Fruit fly (Drosophila melanogaster) whole organism, larva: Measurements from ENCODE around the gene CG34269.
A peak's percentile ranks its signal among the peaks of the same experiment; 100 is the strongest.

Experiments
- noc ChIP-seq: fragments of 200-800 bp; sonication (Bioruptor generic); optimal IDR thresholded peaks from 3 replicates; lab custom pipeline; 2019; ENCODE audit warnings: missing biosample characterization, mild to moderate bottlenecking, missing genetic modification characterization, moderate library complexity

The CG34269 gene

DNA sequence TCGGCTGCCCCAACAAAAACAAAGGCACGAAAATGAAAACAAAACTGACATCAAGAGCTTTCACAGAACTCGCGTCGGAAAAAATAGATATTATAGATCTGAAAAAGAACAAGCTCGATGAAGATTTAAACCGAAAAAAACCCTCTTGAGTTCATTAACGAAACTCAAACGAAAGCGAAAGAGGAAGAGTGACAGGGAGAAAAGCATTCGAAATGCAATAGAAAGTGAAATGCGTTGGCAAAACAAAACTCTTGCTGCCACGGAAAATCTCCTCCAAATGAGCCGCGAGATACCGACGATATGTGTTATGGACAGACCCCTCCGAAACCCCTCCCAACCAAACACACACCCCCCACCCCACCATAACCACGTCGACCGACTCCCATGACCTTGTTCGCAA lies 11.6 kb upstream of the CG34269 start:
- TF ChIP-seq noc (tag; lab: Kevin White, UChicago): no peak

DNA sequence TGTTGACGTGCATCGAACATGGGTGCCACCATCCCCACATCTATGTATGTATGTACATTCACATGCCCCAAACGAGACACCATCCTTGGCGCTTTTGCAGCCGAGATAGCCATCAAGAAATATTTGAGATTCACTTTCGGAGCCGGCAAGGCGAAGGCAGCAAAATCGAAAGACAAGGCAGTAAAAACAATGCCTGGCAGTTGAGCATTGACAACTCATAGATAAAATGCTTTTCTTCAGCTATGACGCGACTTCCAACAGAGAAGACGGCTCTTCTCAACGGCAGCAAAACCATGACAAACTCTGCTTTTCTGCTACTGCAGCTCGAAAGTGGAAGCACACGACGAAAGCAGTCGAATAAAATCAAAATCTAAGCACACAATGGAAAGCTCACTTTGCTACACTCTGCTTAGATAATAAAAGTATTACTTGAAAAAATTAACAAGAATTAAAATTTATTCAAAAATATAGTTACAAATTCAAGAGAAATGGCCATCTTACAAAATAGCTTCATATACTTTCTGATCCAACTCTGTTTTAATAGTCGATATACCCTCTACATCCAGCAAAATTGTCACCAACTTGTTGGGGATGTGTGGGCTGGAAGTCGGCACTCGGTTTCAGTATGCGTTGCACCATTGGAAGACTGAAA lies 11.1 kb upstream of the CG34269 start:
- TF ChIP-seq noc (tag; lab: Kevin White, UChicago): no peak

- no peak for TF ChIP-seq noc (tag; lab: Kevin White, UChicago)
Observed at dm6 chr3L:520465-521216, 7.5 kb upstream of the CG34269 start.

- TF ChIP-seq noc (tag; lab: Kevin White, UChicago): no peak
Observed at dm6 chr3L:524246-524645, 3.9 kb upstream of the CG34269 start.

DNA sequence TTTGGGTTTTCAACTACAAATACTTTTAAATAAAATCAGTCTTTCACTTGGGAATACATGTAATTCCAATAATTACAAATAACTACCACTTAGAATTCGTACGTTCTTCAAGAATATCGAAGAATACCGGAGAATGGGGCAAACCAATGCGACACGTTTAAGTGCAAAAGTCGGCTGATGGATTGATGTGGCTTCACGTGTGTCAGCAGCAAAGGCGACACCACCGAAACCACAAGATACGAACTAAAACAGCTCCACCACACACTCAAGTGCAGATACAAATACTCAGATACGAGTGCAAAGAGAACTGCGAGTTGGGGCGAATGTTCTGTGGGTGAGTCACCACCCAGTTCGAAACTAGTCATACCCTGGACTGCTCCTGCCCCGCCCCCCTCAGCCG lies 2.7 kb downstream of the CG34269 start:
- TF ChIP-seq noc (tag; lab: Kevin White, UChicago): no peak

dm6 chr3L:531280-531853 lies 3.2 kb downstream of the CG34269 start:
- TF ChIP-seq noc (tag; lab: Kevin White, UChicago): no peak

DNA sequence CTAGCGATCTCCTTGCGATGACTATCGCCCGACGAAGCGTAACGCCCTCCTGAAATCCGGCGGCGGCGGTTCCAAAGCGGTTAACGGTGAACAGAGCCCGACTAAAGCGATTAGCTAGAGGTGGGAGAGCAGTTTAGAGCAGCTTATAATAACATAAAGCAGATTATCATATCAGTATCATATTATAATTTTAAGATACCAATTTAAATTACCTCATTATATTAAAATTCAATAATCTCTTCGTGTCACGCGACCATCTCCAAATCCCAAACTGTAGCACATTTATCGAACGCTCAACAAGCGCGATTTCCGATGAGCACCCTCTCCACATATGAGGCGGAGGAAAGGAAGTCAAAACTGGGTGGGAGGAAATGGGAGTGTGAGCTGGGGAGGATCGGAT lies 5.7 kb downstream of the CG34269 start:
- no peak for TF ChIP-seq noc (tag; lab: Kevin White, UChicago)

dm6 chr3L:536104-536503 lies 8.0 kb downstream of the CG34269 start:
- no peak for TF ChIP-seq noc (tag; lab: Kevin White, UChicago)

DNA sequence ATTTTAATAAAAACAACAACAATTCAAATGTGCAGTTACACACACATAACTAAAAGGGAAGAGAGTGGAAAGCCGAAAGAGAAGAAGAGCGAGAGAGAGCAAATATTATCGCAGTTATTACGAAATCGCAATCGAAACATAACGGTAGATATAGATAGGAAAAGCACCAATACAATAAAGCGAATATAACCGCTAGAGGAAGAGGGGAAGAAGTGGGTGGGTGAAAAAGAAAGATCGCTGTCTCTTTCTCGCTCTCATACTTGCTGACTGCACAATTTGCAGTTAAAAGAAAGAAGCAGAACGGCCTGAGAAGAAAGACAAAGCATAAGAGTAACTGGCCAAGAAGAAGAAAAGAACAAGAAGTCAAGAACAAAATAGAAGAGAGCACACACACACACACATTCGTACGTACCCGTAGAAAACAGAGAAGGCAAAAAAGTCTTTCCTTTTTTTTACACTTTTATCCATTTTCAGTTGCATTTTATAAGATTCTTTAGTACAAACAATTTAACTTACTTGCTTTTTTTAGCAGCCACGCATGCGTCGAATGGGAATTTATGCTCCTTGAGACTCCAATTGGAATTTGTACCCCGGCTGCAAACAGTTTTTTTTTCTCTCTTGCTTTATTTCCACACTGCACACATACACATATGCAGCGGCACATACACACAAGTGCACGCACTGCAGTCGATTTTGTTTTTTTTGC lies 11.4 kb downstream of the CG34269 start:
- no peak for TF ChIP-seq noc (tag; lab: Kevin White, UChicago)

dm6 chr3L:540089-540407 lies 11.9 kb downstream of the CG34269 start:
- TF ChIP-seq noc (tag; lab: Kevin White, UChicago): no peak

DNA sequence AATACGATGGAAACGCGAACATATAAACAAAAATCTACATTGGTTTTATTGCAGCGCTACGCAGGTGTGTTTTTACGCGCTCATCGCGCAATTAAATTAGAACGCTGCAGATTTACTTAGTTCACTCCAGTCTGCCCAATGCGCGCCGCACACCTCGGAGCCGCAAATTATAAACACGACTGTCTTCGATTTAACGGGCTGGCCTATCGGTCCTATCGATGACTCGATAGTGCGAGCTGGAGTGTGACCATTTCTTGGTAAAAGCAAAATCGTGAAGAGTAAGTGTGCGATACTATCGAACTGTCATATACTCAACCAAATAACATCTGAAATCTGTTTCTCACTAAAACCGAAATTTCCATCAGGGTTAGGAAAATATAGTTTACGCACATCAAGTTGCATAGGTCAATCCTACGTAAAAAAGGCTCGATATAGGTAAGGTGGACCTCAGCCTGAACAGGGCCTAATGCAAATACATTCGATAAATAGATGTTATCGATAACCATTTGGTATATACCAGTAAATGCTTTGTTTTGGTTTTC lies 12.4 kb downstream of the CG34269 start, which contains the start of the genes klar and BORCS6:
TSS of gene klar (minus strand) at position 183 of the 542 bp plus-strand sequence.
TSS of gene BORCS6 (plus strand) at position 420 of the 542 bp plus-strand sequence.
- peak; percentile 26 for TF ChIP-seq noc (tag; lab: Kevin White, UChicago)

DNA sequence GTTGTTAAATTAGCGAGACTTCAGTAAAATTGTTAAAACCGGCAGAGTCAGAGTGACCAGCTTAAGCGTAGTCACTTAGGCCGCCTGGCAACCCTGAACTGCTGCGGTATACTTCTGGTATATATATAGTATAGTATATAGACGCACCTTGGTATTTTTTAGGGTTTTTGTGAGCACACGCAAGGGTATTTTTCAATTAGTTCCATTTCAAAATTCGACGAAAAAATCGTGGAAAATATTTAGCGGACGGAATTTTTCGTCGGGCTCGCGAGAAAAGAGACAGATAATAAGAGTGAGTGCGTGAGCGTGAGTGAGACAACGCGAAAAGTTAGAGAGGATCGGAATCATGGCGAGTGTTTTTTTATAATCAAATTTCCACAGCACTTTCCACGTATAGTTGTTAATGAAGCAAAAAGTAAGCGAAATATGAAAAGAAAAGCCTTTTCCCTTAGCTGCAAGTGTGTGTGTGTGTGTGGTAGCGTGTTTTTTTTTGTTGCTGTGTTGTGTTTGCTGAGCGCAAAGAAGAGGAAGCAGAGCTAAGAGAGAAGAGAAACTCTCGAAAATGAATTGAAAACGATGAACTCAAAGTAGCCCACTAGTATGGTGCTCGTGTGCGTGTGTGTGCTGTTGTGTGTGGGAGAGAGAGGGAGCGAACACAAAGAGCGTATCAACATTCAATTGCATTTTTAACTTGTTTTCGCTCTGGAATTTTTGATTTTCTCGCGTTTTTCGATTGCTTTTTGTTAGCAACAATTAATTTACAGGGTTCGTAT lies 14.9 kb downstream of the CG34269 start, which contains the start of the genes Cypl and Hipk:
TSS of gene Cypl (minus strand) at position 69 of the 773 bp plus-strand sequence.
TSS of gene Hipk (plus strand) at position 198 of the 773 bp plus-strand sequence.
- TF ChIP-seq noc (tag; lab: Kevin White, UChicago): peak; percentile 59

DNA sequence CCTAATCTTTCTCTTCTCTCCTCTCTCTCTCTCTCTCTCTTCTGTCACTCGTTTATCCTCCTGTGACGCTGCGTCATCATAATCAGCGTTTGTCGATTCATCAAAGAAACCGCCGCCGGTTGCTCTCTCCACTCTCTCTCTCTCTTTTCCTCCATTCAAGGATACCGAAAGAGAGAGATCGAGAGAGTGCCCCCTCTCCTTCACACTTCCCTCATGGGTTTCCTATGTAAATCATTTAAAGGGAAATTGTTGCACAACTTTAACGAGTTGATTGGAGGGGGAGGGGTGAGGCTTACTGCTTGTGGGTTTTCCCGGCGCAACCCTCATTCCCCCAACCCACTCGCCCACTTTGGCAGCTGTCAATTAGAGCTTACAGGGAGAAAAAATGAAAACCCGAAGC lies 16.1 kb downstream of the CG34269 start:
- TF ChIP-seq noc (tag; lab: Kevin White, UChicago): no peak

DNA sequence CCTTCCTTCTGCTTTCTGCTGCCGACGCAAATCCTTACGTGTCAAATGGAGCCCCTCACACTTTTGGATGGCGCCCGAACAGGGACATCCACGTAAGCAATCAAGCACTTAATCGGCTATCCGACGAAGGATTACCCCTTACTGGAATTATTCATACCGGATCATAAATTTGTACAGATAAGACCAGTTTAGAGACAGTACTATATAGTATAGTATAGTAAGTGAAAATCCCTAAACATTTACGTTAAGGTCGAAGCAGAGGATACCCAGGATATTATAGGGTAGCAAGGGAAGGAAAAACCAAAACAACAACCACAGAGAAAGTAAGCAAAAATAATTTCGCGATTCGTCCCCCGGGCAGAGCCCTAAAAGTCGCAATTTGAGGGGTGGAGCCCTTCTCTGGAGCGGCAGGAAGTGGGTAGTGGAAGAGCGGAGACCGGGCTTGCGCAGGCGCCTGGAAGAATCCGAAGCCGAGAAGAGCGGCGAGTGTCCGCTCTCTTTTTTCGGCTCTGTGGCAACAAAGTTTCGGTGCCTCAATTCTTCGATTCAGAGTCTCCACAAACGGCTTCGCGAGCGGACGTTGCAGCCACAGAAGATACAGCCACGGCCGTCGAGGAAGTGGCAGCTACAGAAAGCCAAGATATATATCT lies 17.5 kb downstream of the CG34269 start:
- peak; percentile 41 for TF ChIP-seq noc (tag; lab: Kevin White, UChicago)
